Worm (Caenorhabditis elegans) whole organism, young adult: Measurements from ENCODE around the gene C27F2.9.

Source experiments
- F22D6.2 ChIP-seq: sonication (generic microtip); optimal IDR thresholded peaks from 2 replicates; lab custom pipeline; 2016; ENCODE audit warnings: mild to moderate bottlenecking, missing genetic modification characterization, missing compliant biosample characterization
- F49E8.2 ChIP-seq: sonication (generic microtip); optimal IDR thresholded peaks from 3 replicates; lab custom pipeline; 2017; ENCODE audit warnings: missing genetic modification characterization, mild to moderate bottlenecking, missing compliant biosample characterization, antibody characterized with exemption, moderate library complexity; ENCODE audit not compliant: insufficient read depth
- Y67H2A.10 ChIP-seq: fragments of 200-800 bp; sonication (Bioruptor generic); conservative IDR thresholded peaks from 2 replicates; pipeline ENCODE4 v1.3.6; 2022; ENCODE audit warnings: missing genetic modification reagents, missing genetic modification characterization, missing compliant biosample characterization
- bed-2 ChIP-seq: fragments of 200-800 bp; sonication (Bioruptor generic); IDR thresholded peaks from 2 replicates; pipeline ENCODE4 v1.3.6; 2022; ENCODE audit warnings: missing genetic modification reagents, missing genetic modification characterization, missing compliant biosample characterization
- dpl-1 ChIP-seq: fragments of 150-350 bp; optimal IDR thresholded peaks from 2 replicates; lab custom pipeline; 2014; ENCODE audit warnings: missing biosample characterization, missing genetic modification reagents, missing genetic modification characterization
- hmg-20 ChIP-seq: fragments of 200-800 bp; sonication (Bioruptor generic); IDR thresholded peaks from 2 replicates; pipeline ENCODE4 v1.3.6; 2022; ENCODE audit warnings: missing genetic modification reagents, missing genetic modification characterization, missing compliant biosample characterization
- let-526 ChIP-seq: fragments of 200-800 bp; sonication (Bioruptor generic); IDR thresholded peaks from 2 replicates; pipeline ENCODE4 v1.3.6; 2022; ENCODE audit warnings: missing genetic modification reagents, missing genetic modification characterization, missing compliant biosample characterization
- madf-8 ChIP-seq: fragments of 200-800 bp; sonication (Bioruptor generic); conservative IDR thresholded peaks from 2 replicates; pipeline ENCODE4 v1.3.6; 2022; ENCODE audit warnings: missing genetic modification reagents, missing genetic modification characterization, missing compliant biosample characterization
- nfyb-1 ChIP-seq: fragments of 200-800 bp; sonication (Bioruptor generic); IDR thresholded peaks from 2 replicates; pipeline ENCODE4 v1.3.6; 2022; ENCODE audit warnings: missing genetic modification reagents, missing genetic modification characterization, missing compliant biosample characterization
- sea-2 ChIP-seq: fragments of 200-800 bp; sonication (Bioruptor generic); IDR thresholded peaks from 2 replicates; pipeline ENCODE4 v1.3.6; 2022; ENCODE audit warnings: missing genetic modification characterization, missing compliant biosample characterization
- snpc-4 ChIP-seq, 5 experiments: fragments of 150-350 bp in 1 of 5; sonication (generic microtip) in 4 of 5; optimal IDR thresholded peaks; 2 replicates each; lab custom pipeline; 2014 to 2018; ENCODE audit warnings: missing genetic modification characterization in 5 of 5, missing biosample characterization in 3 of 5, antibody characterized with exemption in 2 of 5, mild to moderate bottlenecking in 2 of 5, missing compliant biosample characterization in 2 of 5, missing genotype in 2 of 5, moderate library complexity in 2 of 5, missing genetic modification reagents in 1 of 5

DNA sequence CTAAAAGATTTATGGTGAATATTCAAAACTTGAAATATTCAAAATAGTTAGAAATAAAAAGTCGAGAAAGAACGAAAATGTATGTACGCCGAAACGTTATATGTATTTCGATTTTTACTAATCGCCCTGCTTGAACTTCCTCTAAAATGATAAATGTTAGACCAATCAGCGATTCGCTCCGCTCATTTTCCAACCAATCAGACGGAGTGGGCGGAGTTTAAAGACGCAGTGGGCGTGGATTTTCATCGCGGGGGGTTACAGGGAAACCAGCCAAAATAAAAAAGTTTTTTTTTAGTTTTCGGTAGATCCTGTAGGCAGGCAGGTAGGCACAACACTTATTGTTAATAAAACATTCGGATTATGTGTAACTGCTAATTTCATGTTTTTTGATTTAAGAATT is 9.9 kb downstream of the C27F2.9 start:
- no peak for TF ChIP-seq let-526 (GFP tag; lab: Robert Waterston, UW)
- no peak for TF ChIP-seq snpc-4 (GFP tag; optimal IDR thresholded peaks at IDR 0.05; lab: Kevin White, UChicago)
- TF ChIP-seq snpc-4 (tag; optimal IDR thresholded peaks at IDR 0.05; lab: Kevin White, UChicago) = no peak
- TF ChIP-seq nfyb-1 (GFP tag; lab: Robert Waterston, UW) = peak; percentile 64; the same call in 1 of the 2 replicates
- no peak for TF ChIP-seq madf-8
- no peak for TF ChIP-seq F22D6.2 (tag; lab: Kevin White, UChicago)
- TF ChIP-seq dpl-1 = no peak
- TF ChIP-seq bed-2 (GFP tag; lab: Robert Waterston, UW) = no peak
- no peak for TF ChIP-seq hmg-20 (GFP tag; lab: Robert Waterston, UW)
- TF ChIP-seq F49E8.2 (tag; lab: Kevin White, UChicago) = no peak
- no peak for TF ChIP-seq Y67H2A.10 (GFP tag; lab: Robert Waterston, UW)
- TF ChIP-seq sea-2 (GFP tag; lab: Robert Waterston, UW) = no peak
